Worm (Caenorhabditis elegans) whole organism, L1 larva: ENCODE data around the gene T08G2.2.

Experiments
- ceh-82 ChIP-seq, 3 experiments: fragments of 150-350 bp in 1 of 3; sonication (generic microtip) in 2 of 3; optimal IDR thresholded peaks; 2 replicates each; lab custom pipeline; 2014 to 2017; ENCODE audit warnings: missing biosample characterization in 3 of 3, missing genetic modification characterization in 3 of 3
- dsc-1 ChIP-seq: sonication (generic microtip); optimal IDR thresholded peaks from 2 replicates; lab custom pipeline; 2016; ENCODE audit warnings: mild to moderate bottlenecking, missing genetic modification characterization, missing compliant biosample characterization
- egl-13 ChIP-seq: sonication (generic microtip); optimal IDR thresholded peaks from 2 replicates; lab custom pipeline; 2016; ENCODE audit warnings: missing genotype, missing genetic modification reagents, missing genetic modification characterization, missing compliant biosample characterization
- mab-9 ChIP-seq: fragments of 200-800 bp; sonication (Bioruptor generic); IDR thresholded peaks from 2 replicates; pipeline ENCODE4 v1.3.6; 2022; ENCODE audit warnings: missing genetic modification reagents, missing genetic modification characterization, missing compliant biosample characterization
- nhr-20 ChIP-seq: sonication (generic microtip); optimal IDR thresholded peaks from 2 replicates; lab custom pipeline; 2016; ENCODE audit warnings: mild to moderate bottlenecking, missing genetic modification characterization, missing compliant biosample characterization
- nhr-85 ChIP-seq: sonication (generic microtip); peaks from one replicate; lab custom pipeline; 2016; ENCODE audit warnings: missing genetic modification characterization, inconsistent platforms, missing compliant biosample characterization
- nhr-90 ChIP-seq: sonication (generic microtip); optimal IDR thresholded peaks from 2 replicates; lab custom pipeline; 2016; ENCODE audit warnings: mild to moderate bottlenecking, missing genetic modification characterization, missing compliant biosample characterization; ENCODE audit not compliant: poor library complexity
- pax-3 ChIP-seq: fragments of 200-800 bp; sonication (Bioruptor generic); optimal IDR thresholded peaks from 2 replicates; lab custom pipeline; 2018; ENCODE audit warnings: mild to moderate bottlenecking, missing genetic modification characterization, moderate library complexity, missing compliant biosample characterization
- rnt-1 ChIP-seq: sonication (generic microtip); optimal IDR thresholded peaks from 2 replicates; lab custom pipeline; 2016; ENCODE audit warnings: mild to moderate bottlenecking, missing genetic modification characterization, moderate library complexity, missing compliant biosample characterization
- sox-4 ChIP-seq: sonication (generic microtip); optimal IDR thresholded peaks from 2 replicates; lab custom pipeline; 2016; ENCODE audit warnings: missing genetic modification characterization, missing compliant biosample characterization
- swsn-7 ChIP-seq: sonication (generic microtip); optimal IDR thresholded peaks from 2 replicates; lab custom pipeline; 2016; ENCODE audit warnings: missing genetic modification characterization, missing compliant biosample characterization
- unc-130 ChIP-seq: fragments of 150-350 bp; optimal IDR thresholded peaks from 2 replicates; lab custom pipeline; 2017; ENCODE audit warnings: missing biosample characterization, missing genetic modification characterization, inconsistent platforms
- vab-15 ChIP-seq: sonication (generic microtip); optimal IDR thresholded peaks from 2 replicates; lab custom pipeline; 2017; ENCODE audit warnings: missing genotype, mild to moderate bottlenecking, missing genetic modification characterization, missing compliant biosample characterization

T08G2.2 gene

DNA sequence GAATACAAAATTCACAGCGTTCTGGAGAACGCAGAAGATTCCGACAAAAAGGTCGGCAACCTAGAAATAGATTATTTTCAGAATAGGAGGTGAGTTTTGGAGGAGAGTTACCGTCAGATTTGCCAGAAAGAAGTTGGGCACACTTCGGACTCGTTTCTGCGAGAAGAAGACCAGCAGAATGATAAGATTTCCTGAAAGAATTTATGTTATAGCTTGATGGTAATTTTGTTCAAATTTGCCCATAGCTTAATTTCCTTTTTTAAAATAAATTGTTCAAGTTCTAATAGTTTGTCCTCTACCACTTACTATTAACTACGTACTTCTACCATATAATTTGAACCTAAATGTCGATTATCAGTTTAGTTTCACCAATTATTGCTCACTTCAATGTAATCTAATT, 52.1 kb downstream of the T08G2.2 start:
- TF ChIP-seq mab-9 (GFP tag; lab: Robert Waterston, UW) = no peak
- TF ChIP-seq sox-4 (tag; lab: Kevin White, UChicago) = no peak
- no peak for TF ChIP-seq vab-15 (tag; lab: Kevin White, UChicago)
- TF ChIP-seq unc-130 = no peak
- TF ChIP-seq nhr-85 = no peak
- no peak for TF ChIP-seq rnt-1
- TF ChIP-seq pax-3 (tag; lab: Kevin White, UChicago) = no peak
- TF ChIP-seq dsc-1 (tag; lab: Kevin White, UChicago) = no peak
- no peak for TF ChIP-seq swsn-7 (tag; lab: Kevin White, UChicago)
- TF ChIP-seq egl-13 = no peak
- no peak for TF ChIP-seq nhr-20 (tag; lab: Kevin White, UChicago)
- no peak for TF ChIP-seq ceh-82 (tag; optimal IDR thresholded peaks at IDR 0.05; lab: Kevin White, UChicago)
- TF ChIP-seq nhr-90 (tag; lab: Kevin White, UChicago) = no peak
